Fruit fly (Drosophila melanogaster): Measurements from ENCODE around the gene CG13599.

dm6 chr3R:23939921-23940839 is 8.7 kb downstream of the CG13599 start:
- peak; percentile 55 for TF ChIP-seq CG18011 (GFP tag; optimal IDR thresholded peaks at IDR 0.05)
- no peak for TF ChIP-seq ham (GFP tag; IDR thresholded peaks at IDR 0.05)
- TF ChIP-seq CG4328 (GFP tag; optimal IDR thresholded peaks at IDR 0.05) = peak; percentile 82
- TF ChIP-seq ranshi (GFP tag; IDR thresholded peaks at IDR 0.05) = peak; percentile 85
- TF ChIP-seq CG9932 (GFP tag; IDR thresholded peaks at IDR 0.05) = peak; percentile 28; the same call in 1 of the 2 replicates
- TF ChIP-seq bbx (GFP tag; IDR thresholded peaks at IDR 0.05; ENCODE audit: partially characterized antibody) = no peak
- TF ChIP-seq dati (GFP tag; IDR thresholded peaks at IDR 0.05) = no peak
- peak; percentile 93 for TF ChIP-seq CrebB (tag; optimal IDR thresholded peaks at IDR 0.05)
- TF ChIP-seq Dll (GFP tag; IDR thresholded peaks at IDR 0.05; ENCODE audit: partially characterized antibody) = no peak
- TF ChIP-seq grau (tag; optimal IDR thresholded peaks at IDR 0.05) = peak; percentile 45
